Worm (Caenorhabditis elegans): ENCODE data around the gene sre-16.

DNA sequence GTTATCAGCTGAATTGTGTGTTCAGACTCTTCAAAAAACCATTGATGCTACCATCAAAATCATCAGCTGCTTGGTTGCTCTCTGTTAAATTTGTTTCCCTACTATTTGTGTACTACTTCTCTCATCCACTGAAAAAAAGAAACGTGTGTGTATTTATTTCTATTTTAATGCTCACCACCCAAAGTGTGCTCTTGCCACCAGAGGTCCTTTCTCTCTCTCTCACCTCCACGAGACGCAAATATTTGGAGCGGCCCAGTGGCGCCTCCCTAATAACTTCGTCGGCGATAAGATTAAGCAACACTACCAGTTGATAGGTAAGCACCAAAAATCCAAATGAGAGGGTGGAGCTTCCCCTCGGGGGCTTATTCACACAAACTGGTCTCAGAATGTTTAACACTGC, 35.1 kb downstream of the sre-16 start:
- TF ChIP-seq pes-1 (GFP tag; IDR thresholded peaks at IDR 0.05) (no peak), F13C5.2 (tag; optimal IDR thresholded peaks at IDR 0.05) (no peak), ama-1 (optimal IDR thresholded peaks at IDR 0.05) (no peak), tra-4 (tag; optimal IDR thresholded peaks at IDR 0.05) (no peak), ceh-36 (tag; optimal IDR thresholded peaks at IDR 0.05) (no peak), tbx-37 (GFP tag; conservative IDR thresholded peaks at IDR 0.05) (no peak), aly-1 (tag; optimal IDR thresholded peaks at IDR 0.05) (no peak), ceh-13 (GFP tag; optimal IDR thresholded peaks at IDR 0.05) (no peak), scrt-1 (GFP tag; IDR thresholded peaks at IDR 0.05) (no peak), hnd-1 (tag; optimal IDR thresholded peaks at IDR 0.05) (no peak), hmg-4 (GFP tag; optimal IDR thresholded peaks at IDR 0.05) (no peak)
